Fruit fly (Drosophila melanogaster) whole organism, pupa: ENCODE data around the gene CG42266.

ENCODE experiments used
- CG10348 ChIP-seq: fragments of 200-800 bp; sonication (Bioruptor generic); IDR thresholded peaks from 2 replicates; pipeline ENCODE4 v1.3.6; 2022; ENCODE audit warnings: missing biosample characterization, missing genetic modification characterization
- CG12605 ChIP-seq: fragments of 200-800 bp; sonication (Bioruptor generic); IDR thresholded peaks from 2 replicates; pipeline ENCODE4 v1.3.6; 2022; ENCODE audit warnings: missing biosample characterization, missing genetic modification characterization
- CG13204 ChIP-seq: fragments of 200-800 bp; sonication (Bioruptor generic); optimal IDR thresholded peaks from 2 replicates; lab custom pipeline; 2018; ENCODE audit warnings: missing biosample characterization, mild to moderate bottlenecking, missing genetic modification characterization, moderate library complexity
- CG14655 ChIP-seq: fragments of 200-800 bp; sonication (Bioruptor generic); optimal IDR thresholded peaks from 3 replicates; lab custom pipeline; 2017; ENCODE audit warnings: mild to moderate bottlenecking, missing biosample characterization, missing genetic modification reagents, missing genetic modification characterization
- CG15710 ChIP-seq: fragments of 200-800 bp; sonication (Bioruptor generic); optimal IDR thresholded peaks from 2 replicates; lab custom pipeline; 2018; ENCODE audit warnings: missing biosample characterization, mild to moderate bottlenecking, missing genetic modification characterization, moderate library complexity
- CG17806 ChIP-seq: fragments of 200-800 bp; sonication (Bioruptor generic); optimal IDR thresholded peaks from 2 replicates; lab custom pipeline; 2018; ENCODE audit warnings: missing biosample characterization, mild to moderate bottlenecking, missing genetic modification characterization, moderate library complexity
- CG32121 ChIP-seq: fragments of 200-800 bp; sonication (Bioruptor generic); IDR thresholded peaks from 2 replicates; pipeline ENCODE4 v1.3.6; 2022; ENCODE audit warnings: missing biosample characterization, missing genetic modification characterization
- CG34367 ChIP-seq: fragments of 200-800 bp; sonication (Bioruptor generic); optimal IDR thresholded peaks from 2 replicates; lab custom pipeline; 2018; ENCODE audit warnings: missing biosample characterization, mild to moderate bottlenecking, missing genetic modification characterization
- CG4496 ChIP-seq: fragments of 200-800 bp; sonication (Bioruptor generic); IDR thresholded peaks from 3 replicates; pipeline ENCODE4 v1.3.6; 2022; ENCODE audit warnings: missing biosample characterization, missing genetic modification characterization
- CG8159 ChIP-seq: fragments of 200-800 bp; sonication (Bioruptor generic); optimal IDR thresholded peaks from 3 replicates; lab custom pipeline; 2018; ENCODE audit warnings: missing biosample characterization, mild to moderate bottlenecking, missing genetic modification characterization, moderate library complexity
- CG8301 ChIP-seq: fragments of 200-800 bp; sonication (Bioruptor generic); optimal IDR thresholded peaks from 2 replicates; lab custom pipeline; 2018; ENCODE audit warnings: missing biosample characterization, mild to moderate bottlenecking, missing genetic modification characterization
- CG9948 ChIP-seq: fragments of 200-800 bp; sonication (Bioruptor generic); optimal IDR thresholded peaks from 2 replicates; lab custom pipeline; 2018; ENCODE audit warnings: missing biosample characterization, mild to moderate bottlenecking, missing genetic modification characterization, moderate library complexity
- D1 ChIP-seq: fragments of 200-800 bp; sonication (Bioruptor generic); optimal IDR thresholded peaks from 2 replicates; lab custom pipeline; 2018; ENCODE audit warnings: missing biosample characterization, mild to moderate bottlenecking, missing genetic modification characterization, moderate library complexity
- EcR ChIP-seq: fragments of 200-800 bp; sonication (Bioruptor generic); optimal IDR thresholded peaks from 3 replicates; lab custom pipeline; 2019; ENCODE audit warnings: missing biosample characterization, missing genetic modification characterization, mild to moderate bottlenecking, moderate library complexity, missing genetic modification reagents
- Ets98B ChIP-seq: fragments of 200-800 bp; sonication (Bioruptor generic); IDR thresholded peaks from 2 replicates; pipeline ENCODE4 v1.3.6; 2022; ENCODE audit warnings: missing biosample characterization, missing genetic modification characterization
- Pif1A ChIP-seq: fragments of 200-800 bp; sonication (Bioruptor generic); optimal IDR thresholded peaks from 3 replicates; lab custom pipeline; 2016; ENCODE audit warnings: missing biosample characterization, missing genetic modification characterization
- Pif1B ChIP-seq: fragments of 200-800 bp; sonication (Bioruptor generic); optimal IDR thresholded peaks from 3 replicates; lab custom pipeline; 2016; ENCODE audit warnings: missing biosample characterization, missing genetic modification characterization
- Snoo ChIP-seq: fragments of 200-800 bp; sonication (Bioruptor generic); optimal IDR thresholded peaks from 3 replicates; lab custom pipeline; 2017; ENCODE audit warnings: missing biosample characterization, mild to moderate bottlenecking, missing genetic modification characterization, inconsistent platforms
- fd96Ca ChIP-seq: fragments of 200-800 bp; sonication (Bioruptor generic); IDR thresholded peaks from 3 replicates; pipeline ENCODE4 v1.3.6; 2022; ENCODE audit warnings: missing biosample characterization, missing genetic modification characterization
- gl ChIP-seq: fragments of 200-800 bp; sonication (Bioruptor generic); optimal IDR thresholded peaks from 2 replicates; lab custom pipeline; 2018; ENCODE audit warnings: missing biosample characterization, mild to moderate bottlenecking, missing genetic modification characterization
- rn ChIP-seq: fragments of 200-800 bp; sonication (Bioruptor generic); IDR thresholded peaks from 2 replicates; pipeline ENCODE4 v1.3.6; 2022; ENCODE audit warnings: missing biosample characterization, missing genetic modification characterization

CG42266 gene

DNA sequence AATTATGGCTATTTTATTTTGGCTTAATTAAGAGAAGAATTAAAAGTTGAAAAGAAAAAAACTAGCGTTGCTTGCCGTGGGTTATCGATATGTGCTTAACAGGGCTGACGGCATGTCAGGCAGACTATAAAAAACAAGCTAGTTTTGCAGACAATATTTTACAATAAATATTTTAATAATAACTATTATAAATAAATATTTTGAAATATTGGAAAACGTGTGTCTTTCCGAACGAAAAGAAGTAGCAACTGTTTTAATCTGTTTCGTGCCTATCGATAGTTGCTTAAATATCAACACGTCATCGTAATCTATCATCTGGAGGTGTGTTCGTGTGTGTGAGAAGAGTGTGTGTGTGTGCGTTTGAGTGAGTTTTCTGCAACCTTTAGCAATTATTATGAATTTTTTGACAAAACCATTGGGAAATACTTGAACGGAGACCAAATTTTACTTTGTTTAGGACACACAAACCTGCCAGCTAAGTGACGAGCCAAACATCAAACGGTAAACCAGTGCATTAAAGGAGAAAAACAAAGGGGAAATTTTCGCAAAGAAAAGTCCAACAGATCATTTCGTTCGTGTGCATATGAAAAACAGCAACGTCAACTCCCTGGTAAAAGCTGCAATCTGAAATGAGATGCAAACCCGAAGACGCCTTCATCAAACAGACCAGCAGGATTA, 33.0 kb downstream of the CG42266 start, which contains the start of the genes CG5861 and Syx5:
Gene CG5861 (minus strand): TSS at position 273 of the 678 bp plus-strand sequence.
Gene Syx5 (plus strand): TSS at position 321 of the 678 bp plus-strand sequence.
- TF ChIP-seq CG15710 (tag; lab: Kevin White, UChicago) (peak; percentile 42), Snoo (tag; lab: Kevin White, UChicago) (peak; percentile 29), Pif1B (GFP tag; lab: Kevin White, UChicago) (no peak), CG17806 (tag; lab: Kevin White, UChicago) (peak; percentile 37), CG32121 (GFP tag; lab: Robert Waterston, UW) (peak; percentile 57; the same call in 1 of the 2 replicates), CG4496 (GFP tag; lab: Robert Waterston, UW) (no peak), fd96Ca (GFP tag; lab: Robert Waterston, UW) (no peak; the same call in 2 of the 3 replicates), CG13204 (GFP tag; lab: Kevin White, UChicago) (no peak), gl (tag; lab: Kevin White, UChicago) (no peak), CG34367 (no peak), D1 (no peak), EcR (GFP tag; lab: Kevin White, UChicago) (peak; percentile 0), Ets98B (peak; percentile 60), CG9948 (tag; lab: Kevin White, UChicago) (peak; percentile 12), CG12605 (GFP tag; lab: Robert Waterston, UW) (no peak), Pif1A (GFP tag; lab: Kevin White, UChicago) (no peak), CG14655 (GFP tag; lab: Kevin White, UChicago) (no peak), CG8301 (no peak), rn (GFP tag; lab: Robert Waterston, UW) (peak; percentile 42; the same call in 1 of the 2 replicates), CG8159 (tag; lab: Kevin White, UChicago) (no peak)

DNA sequence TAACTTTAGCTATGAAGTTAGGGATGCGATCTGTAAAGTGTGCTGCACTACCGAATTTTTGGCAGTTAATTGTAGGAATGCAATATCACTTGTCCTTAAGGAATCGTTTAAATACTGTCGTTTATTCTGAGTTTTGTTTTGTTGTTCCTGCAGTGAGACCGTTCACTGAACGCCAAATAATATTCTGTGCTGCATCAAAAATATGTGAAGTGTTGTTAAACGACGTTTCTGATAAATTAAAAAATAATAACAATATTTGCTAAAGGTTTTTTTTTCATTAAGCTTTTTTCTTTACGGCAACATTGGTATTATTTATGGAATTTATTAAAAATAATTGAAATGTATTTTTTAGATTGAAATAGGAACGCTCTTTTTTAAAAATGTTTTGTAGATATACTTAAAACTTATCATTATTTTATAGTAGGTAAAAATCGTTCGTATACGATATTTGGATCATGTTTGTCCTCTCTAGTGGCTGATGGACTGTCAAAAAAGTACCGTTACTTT, 37.3 kb downstream of the CG42266 start, which contains the start of gene GMF:
Gene GMF (minus strand): TSS at position 182 of the 507 bp plus-strand sequence.
- TF ChIP-seq CG15710 (tag; lab: Kevin White, UChicago) (peak; percentile 34), CG34367 (no peak), D1 (peak; percentile 58)

DNA sequence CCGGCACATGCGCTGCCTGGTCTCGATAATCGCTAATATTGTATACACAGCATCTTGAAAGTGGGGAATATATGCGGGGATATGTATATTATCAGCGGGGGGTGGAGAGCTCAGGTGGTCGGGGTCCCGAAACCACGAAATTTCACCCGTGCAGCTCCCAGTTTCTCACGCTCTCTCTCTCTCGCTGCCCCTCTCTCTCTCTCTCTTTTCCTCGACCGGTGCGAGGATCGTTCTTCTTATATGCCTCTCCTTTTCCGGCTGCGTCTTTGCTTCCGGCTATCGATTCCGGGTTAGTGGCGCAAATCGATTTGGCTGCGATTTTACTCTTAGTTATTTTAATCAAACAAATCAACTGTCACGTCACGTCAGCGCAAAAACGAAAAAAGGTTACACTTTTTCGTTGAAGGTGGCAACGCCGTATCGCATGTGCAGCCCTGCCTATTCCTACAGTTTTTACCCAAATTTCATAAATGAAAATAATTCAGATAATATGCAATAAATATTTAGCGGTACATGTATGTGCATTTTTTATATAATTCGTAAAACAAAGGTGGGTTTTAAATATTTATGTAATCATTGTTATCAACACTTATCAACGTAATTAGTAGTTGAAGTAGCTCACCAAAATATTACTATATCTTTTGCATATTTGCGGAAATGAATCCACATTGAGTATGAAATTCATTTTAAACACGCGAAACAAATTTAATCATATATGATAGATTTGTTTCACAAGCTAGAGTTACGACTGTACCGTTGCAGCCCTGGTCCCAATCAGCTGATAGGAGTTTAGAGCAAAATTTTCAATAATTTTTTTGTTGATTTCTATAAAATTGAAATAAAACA, 40.5 kb downstream of the CG42266 start, which contains the start of the genes heix and CG17328:
Gene heix (minus strand): TSS at position 393 of the 846 bp plus-strand sequence.
Gene CG17328 (plus strand): TSS at position 478 of the 846 bp plus-strand sequence.
- TF ChIP-seq Pif1A (GFP tag; lab: Kevin White, UChicago): no peak
- TF ChIP-seq CG32121 (GFP tag; lab: Robert Waterston, UW): peak; percentile 14; the same call in 1 of the 2 replicates
- TF ChIP-seq EcR (GFP tag; lab: Kevin White, UChicago): no peak
- peak; percentile 74 for TF ChIP-seq CG15710 (tag; lab: Kevin White, UChicago)
- TF ChIP-seq CG10348: 0 out of 2 replicates have a peak, but pooled peaks have one; percentile 16
- peak; percentile 62 for TF ChIP-seq CG17806 (tag; lab: Kevin White, UChicago)
- TF ChIP-seq CG9948 (tag; lab: Kevin White, UChicago): peak; percentile 59
- peak; percentile 59 for TF ChIP-seq CG8301
- TF ChIP-seq CG34367: peak; percentile 56
- TF ChIP-seq gl (tag; lab: Kevin White, UChicago): no peak
- TF ChIP-seq rn (GFP tag; lab: Robert Waterston, UW): 0 out of 2 replicates have a peak, but pooled peaks have one; percentile 40
- TF ChIP-seq CG4496 (GFP tag; lab: Robert Waterston, UW): peak; percentile 69
- no peak for TF ChIP-seq Pif1B (GFP tag; lab: Kevin White, UChicago)
- TF ChIP-seq Ets98B: peak; percentile 27; the same call in 1 of the 2 replicates
- TF ChIP-seq Snoo (tag; lab: Kevin White, UChicago): peak; percentile 64
- no peak for TF ChIP-seq fd96Ca (GFP tag; lab: Robert Waterston, UW)
- TF ChIP-seq CG8159 (tag; lab: Kevin White, UChicago): peak; percentile 73

DNA sequence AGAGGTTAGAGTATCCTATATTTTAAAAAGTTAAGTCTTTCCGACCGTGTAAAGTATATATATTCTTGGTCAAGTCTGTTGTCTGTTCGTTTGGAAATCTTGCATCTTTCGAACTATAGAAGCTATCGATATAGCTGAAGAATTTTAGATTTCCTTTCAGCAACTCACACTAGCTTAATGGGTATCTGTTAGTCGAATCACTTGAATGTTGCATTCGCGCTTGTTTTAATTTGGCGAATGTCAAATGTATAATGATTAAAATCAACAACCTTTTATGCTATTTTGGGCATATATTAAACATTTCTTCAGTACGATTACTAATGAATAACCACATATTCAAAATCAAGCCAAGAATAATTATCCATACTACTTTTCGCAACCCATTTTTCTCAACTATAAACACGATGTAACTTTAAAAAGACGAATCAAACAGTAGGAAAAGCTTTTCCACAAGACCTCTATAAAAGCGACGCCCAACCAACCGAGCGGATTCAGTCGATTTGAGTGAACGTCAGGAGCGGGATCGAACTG, 46.4 kb downstream of the CG42266 start, which contains the start of gene Cyp303a1:
Gene Cyp303a1 (plus strand): TSS at position 481 of the 531 bp plus-strand sequence.
- TF ChIP-seq CG14655 (GFP tag; lab: Kevin White, UChicago) (no peak), EcR (GFP tag; lab: Kevin White, UChicago) (no peak), Pif1B (GFP tag; lab: Kevin White, UChicago) (no peak), CG15710 (tag; lab: Kevin White, UChicago) (no peak), CG8301 (no peak), CG4496 (GFP tag; lab: Robert Waterston, UW) (no peak)

DNA sequence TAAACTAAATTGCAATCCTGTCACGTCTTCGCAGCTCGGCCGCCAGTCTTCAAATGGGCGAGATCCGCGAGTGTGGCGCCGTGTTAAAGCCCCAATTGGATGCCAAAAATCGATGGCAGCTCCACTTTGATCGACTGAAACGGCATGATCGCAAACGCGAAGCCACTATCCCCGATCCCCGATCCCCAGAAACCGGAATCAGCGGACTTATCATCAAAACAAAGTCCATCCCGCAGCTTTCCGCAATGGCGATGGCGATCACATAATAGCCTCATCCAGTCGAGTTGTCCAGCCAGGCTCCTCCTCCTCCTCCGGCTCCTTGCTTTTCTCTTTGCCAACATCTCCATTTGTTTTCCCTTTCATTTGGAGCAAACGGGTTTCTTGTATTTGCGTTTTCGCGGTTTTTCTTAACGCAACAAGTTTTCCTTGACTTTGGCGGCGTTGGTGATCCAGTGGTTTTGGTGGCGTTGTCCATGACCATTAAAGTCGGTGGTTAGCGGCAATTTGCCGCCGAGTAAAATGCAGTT, 47.1 kb downstream of the CG42266 start, which contains the start of gene CG13258:
Gene CG13258 (minus strand): TSS at position 51 of the 527 bp plus-strand sequence.
- TF ChIP-seq Ets98B (peak; percentile 16; the same call in 1 of the 2 replicates), Snoo (tag; lab: Kevin White, UChicago) (no peak)
- TF ChIP-seq, all 21 proteins: peak for 1
